Fruit fly (Drosophila melanogaster) whole organism: Measurements from ENCODE around the gene CG17027.

Experiments used
- CG8478 ChIP-seq: fragments of >200 bp; optimal IDR thresholded peaks from 2 replicates; lab custom pipeline; 2018; ENCODE audit warnings: inconsistent platforms
- Dll ChIP-seq: fragments of >200 bp; optimal IDR thresholded peaks from 2 replicates; lab custom pipeline; 2017
- EcR ChIP-seq, 2 experiments: fragments of >200 bp; optimal IDR thresholded peaks; 2 replicates each; lab custom pipeline; 2017; ENCODE audit warnings: missing biosample characterization in 2 of 2, missing genetic modification characterization in 2 of 2, missing genetic modification reagents in 2 of 2
- pan ChIP-seq: fragments of >200 bp; optimal IDR thresholded peaks from 2 replicates; lab custom pipeline; 2017
- psq ChIP-seq: fragments of >200 bp; optimal IDR thresholded peaks from 2 replicates; lab custom pipeline; 2017

- TF ChIP-seq psq (lab: Kevin White, UChicago) (no peak), pan (no peak), Dll (lab: Kevin White, UChicago) (no peak), EcR (GFP tag; optimal IDR thresholded peaks at IDR 0.05; lab: Kevin White, UChicago) (no peak), CG8478 (lab: Kevin White, UChicago) (no peak)
Observed at dm6 chr3L:16019144-16020006, 39.5 kb downstream of the CG17027 start.
